Fruit fly (Drosophila melanogaster) whole organism, prepupa: ENCODE data around the gene Hr38.

Experiments
- Blimp-1 ChIP-seq: fragments of 200-800 bp; sonication (Bioruptor generic); optimal IDR thresholded peaks from 3 replicates; lab custom pipeline; 2017; ENCODE audit warnings: missing biosample characterization, missing genetic modification characterization, mild to moderate bottlenecking, moderate library complexity, missing genetic modification reagents
- CG10669 ChIP-seq: fragments of 200-800 bp; sonication (Bioruptor generic); optimal IDR thresholded peaks from 3 replicates; lab custom pipeline; 2018; ENCODE audit warnings: missing biosample characterization, mild to moderate bottlenecking, missing genetic modification characterization, moderate library complexity
- CG11294 ChIP-seq: fragments of 200-800 bp; sonication (Bioruptor generic); IDR thresholded peaks from 2 replicates; pipeline ENCODE4 v1.3.6; 2022; ENCODE audit warnings: missing biosample characterization, missing genetic modification characterization
- CG11762 ChIP-seq: fragments of 200-800 bp; sonication (Bioruptor generic); optimal IDR thresholded peaks from 3 replicates; lab custom pipeline; 2016; ENCODE audit warnings: missing biosample characterization, missing genetic modification characterization; ENCODE audit not compliant: insufficient read depth
- CG11902 ChIP-seq: fragments of 200-800 bp; sonication (Bioruptor generic); optimal IDR thresholded peaks from 3 replicates; lab custom pipeline; 2016; ENCODE audit warnings: missing biosample characterization, missing genetic modification characterization
- CG15336 ChIP-seq: fragments of 200-800 bp; sonication (Bioruptor generic); IDR thresholded peaks from 2 replicates; pipeline ENCODE4 v1.3.6; 2022; ENCODE audit warnings: missing biosample characterization, missing genetic modification characterization
- CG1621 ChIP-seq: fragments of 200-800 bp; sonication (Bioruptor generic); optimal IDR thresholded peaks from 3 replicates; lab custom pipeline; 2018; ENCODE audit warnings: missing biosample characterization, mild to moderate bottlenecking, missing genetic modification characterization
- CG16779 ChIP-seq: fragments of 200-800 bp; sonication (Bioruptor generic); optimal IDR thresholded peaks from 3 replicates; lab custom pipeline; 2017; ENCODE audit warnings: missing biosample characterization, mild to moderate bottlenecking, missing genetic modification characterization
- CG3032 ChIP-seq: fragments of 200-800 bp; optimal IDR thresholded peaks from 2 replicates; lab custom pipeline; 2019; ENCODE audit warnings: missing biosample characterization, mild to moderate bottlenecking, missing genetic modification characterization, moderate library complexity
- CG32006 ChIP-seq: fragments of 200-800 bp; sonication (Bioruptor generic); optimal IDR thresholded peaks from 3 replicates; lab custom pipeline; 2017; ENCODE audit warnings: missing biosample characterization, mild to moderate bottlenecking, missing genetic modification characterization
- CG34406 ChIP-seq: fragments of 200-800 bp; sonication (Bioruptor generic); optimal IDR thresholded peaks from 3 replicates; lab custom pipeline; 2016; ENCODE audit warnings: missing biosample characterization, missing genetic modification characterization
- CG3919 ChIP-seq: fragments of 200-800 bp; sonication (Bioruptor generic); optimal IDR thresholded peaks from 3 replicates; lab custom pipeline; 2016; ENCODE audit warnings: missing biosample characterization, missing genetic modification characterization
- CG6163 ChIP-seq: fragments of 200-800 bp; sonication (Bioruptor generic); IDR thresholded peaks from 3 replicates; pipeline ENCODE4 v1.3.6; 2022; ENCODE audit warnings: missing biosample characterization, missing genetic modification characterization
- CG6276 ChIP-seq: fragments of 200-800 bp; sonication (Bioruptor generic); optimal IDR thresholded peaks from 2 replicates; lab custom pipeline; 2017; ENCODE audit warnings: missing biosample characterization, mild to moderate bottlenecking, missing genetic modification characterization
- CG6792 ChIP-seq: fragments of 200-800 bp; sonication (Bioruptor generic); optimal IDR thresholded peaks from 3 replicates; lab custom pipeline; 2016; ENCODE audit warnings: missing biosample characterization, missing genetic modification characterization
- CG6808 ChIP-seq: fragments of 200-800 bp; sonication (Bioruptor generic); optimal IDR thresholded peaks from 3 replicates; lab custom pipeline; 2017; ENCODE audit warnings: missing biosample characterization, missing genetic modification characterization, mild to moderate bottlenecking, moderate library complexity, missing genetic modification reagents
- CG6854 ChIP-seq: fragments of 200-800 bp; sonication (Bioruptor generic); optimal IDR thresholded peaks from 2 replicates; lab custom pipeline; 2017; ENCODE audit warnings: missing biosample characterization, mild to moderate bottlenecking, missing genetic modification characterization
- CG7368 ChIP-seq: fragments of 200-800 bp; sonication (Bioruptor generic); optimal IDR thresholded peaks from 3 replicates; lab custom pipeline; 2016; ENCODE audit warnings: missing biosample characterization, missing genetic modification characterization
- CG8119 ChIP-seq: fragments of 200-800 bp; sonication (Bioruptor generic); IDR thresholded peaks from 3 replicates; pipeline ENCODE4 v1.3.6; 2022; ENCODE audit warnings: missing biosample characterization, missing genetic modification characterization
- CG8319 ChIP-seq: fragments of 200-800 bp; sonication (Bioruptor generic); optimal IDR thresholded peaks from 3 replicates; lab custom pipeline; 2016; ENCODE audit warnings: missing biosample characterization, missing genetic modification characterization
- CG8632 ChIP-seq: fragments of 200-800 bp; sonication (Bioruptor generic); optimal IDR thresholded peaks from 3 replicates; lab custom pipeline; 2016; ENCODE audit warnings: missing biosample characterization, missing genetic modification characterization
- CG9139 ChIP-seq: fragments of 200-800 bp; sonication (Bioruptor generic); optimal IDR thresholded peaks from 3 replicates; lab custom pipeline; 2017; ENCODE audit warnings: missing biosample characterization, mild to moderate bottlenecking, missing genetic modification characterization
- Eip75B ChIP-seq: fragments of 200-800 bp; sonication (Bioruptor generic); optimal IDR thresholded peaks from 3 replicates; lab custom pipeline; 2016; ENCODE audit warnings: missing biosample characterization, missing genetic modification characterization
- Eip93F ChIP-seq: fragments of 200-800 bp; sonication (Bioruptor generic); optimal IDR thresholded peaks from 2 replicates; lab custom pipeline; 2016; ENCODE audit warnings: missing biosample characterization, mild to moderate bottlenecking, missing genetic modification characterization
- Ets21C ChIP-seq: fragments of 200-800 bp; sonication (Bioruptor generic); optimal IDR thresholded peaks from 3 replicates; lab custom pipeline; 2016; ENCODE audit warnings: missing biosample characterization, missing genetic modification characterization
- Gug ChIP-seq: fragments of 200-800 bp; sonication (Bioruptor generic); IDR thresholded peaks from 2 replicates; pipeline ENCODE4 v1.3.6; 2022; ENCODE audit warnings: missing biosample characterization, missing genetic modification characterization
- Hr38 ChIP-seq: sonication (Bioruptor generic); optimal IDR thresholded peaks from 2 replicates; lab custom pipeline; 2016; ENCODE audit warnings: missing biosample characterization, missing genetic modification characterization
- Hr4 ChIP-seq: fragments of 200-800 bp; sonication (Bioruptor generic); optimal IDR thresholded peaks from 3 replicates; lab custom pipeline; 2016; ENCODE audit warnings: missing biosample characterization, missing genetic modification characterization
- Lpt ChIP-seq: fragments of 200-800 bp; sonication (Bioruptor generic); optimal IDR thresholded peaks from 3 replicates; lab custom pipeline; 2016; ENCODE audit warnings: missing biosample characterization, missing genetic modification characterization
- Met ChIP-seq: fragments of 200-800 bp; sonication (Bioruptor generic); optimal IDR thresholded peaks from 3 replicates; lab custom pipeline; 2016; ENCODE audit warnings: missing biosample characterization, missing genetic modification characterization
- OdsH ChIP-seq: fragments of 200-800 bp; sonication (Bioruptor generic); optimal IDR thresholded peaks from 3 replicates; lab custom pipeline; 2016; ENCODE audit warnings: missing biosample characterization, missing genetic modification characterization
- Smox ChIP-seq: fragments of 200-800 bp; sonication (Bioruptor generic); optimal IDR thresholded peaks from 3 replicates; lab custom pipeline; 2016; ENCODE audit warnings: missing biosample characterization, missing genetic modification characterization
- Sox102F ChIP-seq: fragments of 200-800 bp; sonication (Bioruptor generic); optimal IDR thresholded peaks from 2 replicates; lab custom pipeline; 2016; ENCODE audit warnings: missing biosample characterization, mild to moderate bottlenecking, missing genetic modification characterization
- acj6 ChIP-seq: fragments of 200-800 bp; sonication (Bioruptor generic); optimal IDR thresholded peaks from 3 replicates; lab custom pipeline; 2016; ENCODE audit warnings: missing biosample characterization, missing genetic modification characterization
- cyc ChIP-seq: fragments of 200-800 bp; sonication (Bioruptor generic); optimal IDR thresholded peaks from 3 replicates; lab custom pipeline; 2016; ENCODE audit warnings: missing biosample characterization, missing genetic modification characterization
- dac ChIP-seq: fragments of 200-800 bp; sonication (Bioruptor generic); optimal IDR thresholded peaks from 2 replicates; lab custom pipeline; 2017; ENCODE audit warnings: missing biosample characterization, mild to moderate bottlenecking, missing genetic modification characterization
- dsx ChIP-seq: fragments of 200-800 bp; optimal IDR thresholded peaks from 3 replicates; lab custom pipeline; 2019; ENCODE audit warnings: missing biosample characterization, mild to moderate bottlenecking, missing genetic modification characterization, moderate library complexity; ENCODE audit not compliant: poor library complexity, severe bottlenecking
- eg ChIP-seq: fragments of 200-800 bp; sonication (Bioruptor generic); IDR thresholded peaks from 3 replicates; pipeline ENCODE4 v1.3.6; 2022; ENCODE audit warnings: missing biosample characterization, missing genetic modification characterization
- esn ChIP-seq: fragments of 200-800 bp; sonication (Bioruptor generic); optimal IDR thresholded peaks from 2 replicates; lab custom pipeline; 2016; ENCODE audit warnings: missing biosample characterization, mild to moderate bottlenecking, missing genetic modification characterization, moderate library complexity
- fd59A ChIP-seq: fragments of 200-800 bp; sonication (Bioruptor generic); optimal IDR thresholded peaks from 2 replicates; lab custom pipeline; 2017; ENCODE audit warnings: missing biosample characterization, mild to moderate bottlenecking, missing genetic modification characterization, missing genetic modification reagents
- fd85E ChIP-seq: fragments of 200-800 bp; sonication (Bioruptor generic); optimal IDR thresholded peaks from 3 replicates; lab custom pipeline; 2016; ENCODE audit warnings: missing biosample characterization, missing genetic modification characterization
- fkh ChIP-seq: fragments of 200-800 bp; sonication (Bioruptor generic); optimal IDR thresholded peaks from 3 replicates; lab custom pipeline; 2017; ENCODE audit warnings: missing biosample characterization, mild to moderate bottlenecking, missing genetic modification characterization, moderate library complexity
- lz ChIP-seq: fragments of 200-800 bp; sonication (Bioruptor generic); optimal IDR thresholded peaks from 3 replicates; lab custom pipeline; 2016; ENCODE audit warnings: missing biosample characterization, missing genetic modification characterization
- net ChIP-seq: fragments of 200-800 bp; sonication (Bioruptor generic); optimal IDR thresholded peaks from 3 replicates; lab custom pipeline; 2016; ENCODE audit warnings: missing biosample characterization, missing genetic modification characterization
- salr ChIP-seq, 2 experiments: fragments of 200-800 bp; sonication (Bioruptor generic); optimal IDR thresholded peaks; 3 replicates each; lab custom pipeline; 2016 to 2018; ENCODE audit warnings: missing biosample characterization in 2 of 2, missing genetic modification characterization in 2 of 2, mild to moderate bottlenecking in 1 of 2
- spab ChIP-seq: fragments of 200-800 bp; sonication (Bioruptor generic); optimal IDR thresholded peaks from 2 replicates; lab custom pipeline; 2017; ENCODE audit warnings: missing biosample characterization, mild to moderate bottlenecking, missing genetic modification characterization, missing genetic modification reagents
- ss ChIP-seq, 2 experiments: fragments of 200-800 bp; sonication (Bioruptor generic); optimal IDR thresholded peaks; 2 replicates in 1 of 2; 3 replicates in 1 of 2; lab custom pipeline; 2017 to 2018; ENCODE audit warnings: mild to moderate bottlenecking in 2 of 2, missing biosample characterization in 2 of 2, missing genetic modification characterization in 2 of 2, moderate library complexity in 1 of 2
- topi ChIP-seq: fragments of 200-800 bp; sonication (Bioruptor generic); optimal IDR thresholded peaks from 3 replicates; lab custom pipeline; 2016; ENCODE audit warnings: missing biosample characterization, missing genetic modification characterization
- vri ChIP-seq: fragments of 200-800 bp; sonication (Bioruptor generic); optimal IDR thresholded peaks from 3 replicates; lab custom pipeline; 2016; ENCODE audit warnings: missing biosample characterization, mild to moderate bottlenecking, missing genetic modification characterization

The Hr38 gene

dm6 chr2L:20716712-20717111, 2.3 kb upstream of the Hr38 start (continued):
- TF ChIP-seq dsx (GFP tag; lab: Kevin White, UChicago) (no peak), ss (GFP tag; optimal IDR thresholded peaks at IDR 0.05; lab: Kevin White, UChicago) (no peak), fd59A (GFP tag; lab: Kevin White, UChicago) (no peak), net (GFP tag; lab: Kevin White, UChicago) (no peak), OdsH (GFP tag; lab: Kevin White, UChicago) (peak; percentile 37), CG11762 (GFP tag; lab: Kevin White, UChicago) (no peak), Eip75B (GFP tag; lab: Kevin White, UChicago) (no peak), Lpt (GFP tag; lab: Kevin White, UChicago) (no peak), salr (GFP tag; optimal IDR thresholded peaks at IDR 0.05; lab: Kevin White, UChicago) (peak in 1 of 2 experiments; percentile 6), fd85E (no peak), CG10669 (GFP tag; lab: Kevin White, UChicago) (no peak), Met (no peak), lz (no peak), CG34406 (no peak), CG1621 (tag; lab: Kevin White, UChicago) (no peak), CG11294 (no peak)

dm6 chr2L:20716077-20716476, 1.7 kb upstream of the Hr38 start:
- no peak for TF ChIP-seq Gug (GFP tag; lab: Robert Waterston, UW)
- TF ChIP-seq vri (GFP tag; lab: Kevin White, UChicago): no peak
- peak; percentile 4 for TF ChIP-seq CG3032 (tag; lab: Kevin White, UChicago)
- peak; percentile 59 for TF ChIP-seq CG16779
- TF ChIP-seq Blimp-1: peak; percentile 100
- TF ChIP-seq fkh (GFP tag; lab: Kevin White, UChicago): no peak
- TF ChIP-seq CG32006 (GFP tag; lab: Kevin White, UChicago): peak; percentile 35
- peak; percentile 56; the same call in 2 of the 3 replicates for TF ChIP-seq CG8119 (GFP tag; lab: Robert Waterston, UW)
- peak; percentile 95 for TF ChIP-seq CG6854 (GFP tag; lab: Kevin White, UChicago)
- no peak for TF ChIP-seq CG8319 (GFP tag; lab: Kevin White, UChicago)
- TF ChIP-seq dac (GFP tag; lab: Kevin White, UChicago): no peak
- TF ChIP-seq Hr4 (GFP tag; lab: Kevin White, UChicago): no peak
- peak; percentile 59 for TF ChIP-seq CG6163 (GFP tag; lab: Robert Waterston, UW)
- TF ChIP-seq Eip93F (GFP tag; lab: Kevin White, UChicago): no peak
- TF ChIP-seq CG11902: no peak
- TF ChIP-seq fd59A (GFP tag; lab: Kevin White, UChicago): no peak
- peak; percentile 71 for TF ChIP-seq topi (GFP tag; lab: Kevin White, UChicago)
- peak; percentile 67 for TF ChIP-seq net (GFP tag; lab: Kevin White, UChicago)
- peak; percentile 58 for TF ChIP-seq CG15336 (GFP tag; lab: Robert Waterston, UW)
- TF ChIP-seq eg (GFP tag; lab: Robert Waterston, UW): peak; percentile 33; the same call in 2 of the 3 replicates
- TF ChIP-seq Ets21C (GFP tag; lab: Kevin White, UChicago): no peak
- no peak for TF ChIP-seq esn (GFP tag; lab: Kevin White, UChicago)
- peak; percentile 53 for TF ChIP-seq CG3919
- peak; percentile 53 for TF ChIP-seq CG6808 (GFP tag; lab: Kevin White, UChicago)
- TF ChIP-seq Met: peak; percentile 61
- TF ChIP-seq CG6276: peak; percentile 68
- peak; percentile 17 for TF ChIP-seq spab (GFP tag; lab: Kevin White, UChicago)
- TF ChIP-seq Smox (GFP tag; lab: Kevin White, UChicago): no peak
- no peak for TF ChIP-seq CG8632 (GFP tag; lab: Kevin White, UChicago)
- peak; percentile 43 for TF ChIP-seq OdsH (GFP tag; lab: Kevin White, UChicago)
- TF ChIP-seq dsx (GFP tag; lab: Kevin White, UChicago): peak; percentile 55
- TF ChIP-seq Sox102F: peak; percentile 78
- TF ChIP-seq cyc (GFP tag; lab: Kevin White, UChicago): peak; percentile 6
- peak; percentile 29 for TF ChIP-seq fd85E
- TF ChIP-seq CG6792: peak; percentile 38
- peak; percentile 49 for TF ChIP-seq CG34406
- peak; percentile 67 for TF ChIP-seq CG9139 (GFP tag; lab: Kevin White, UChicago)
- peak; percentile 24 for TF ChIP-seq CG7368 (GFP tag; lab: Kevin White, UChicago)
- no peak for TF ChIP-seq Hr38 (GFP tag; lab: Kevin White, UChicago)
- no peak for TF ChIP-seq acj6 (GFP tag; lab: Kevin White, UChicago)
- TF ChIP-seq lz: peak; percentile 46
